Fruit fly (Drosophila melanogaster) whole organism, embryonic: ENCODE data around the gene Dhod.

ENCODE experiments used
- CG13296 ChIP-seq: fragments of 200-800 bp; sonication (Bioruptor generic); optimal IDR thresholded peaks from 3 replicates; lab custom pipeline; 2018; ENCODE audit warnings: missing biosample characterization, mild to moderate bottlenecking, missing genetic modification characterization
- CG4282 ChIP-seq: fragments of 200-800 bp; sonication (Bioruptor generic); optimal IDR thresholded peaks from 2 replicates; lab custom pipeline; 2016; ENCODE audit warnings: missing biosample characterization, missing genetic modification characterization
- Hr39 ChIP-seq: fragments of >200 bp; optimal IDR thresholded peaks from 2 replicates; lab custom pipeline; 2017
- crol ChIP-seq: fragments of 200-800 bp; sonication (Bioruptor generic); IDR thresholded peaks from 2 replicates; pipeline ENCODE4 v1.3.6; 2022; ENCODE audit warnings: missing biosample characterization, missing genetic modification characterization
- pan ChIP-seq, 4 experiments: fragments of >200 bp in 3 of 4; fragments of 200-800 bp in 1 of 4; sonication (Bioruptor generic) in 1 of 4; optimal IDR thresholded peaks in 3 of 4; IDR thresholded peaks in 1 of 4; 2 replicates each; pipeline versions ENCODE4 v1.3.6 to Lab custom; 2017 to 2022; ENCODE audit warnings: missing biosample characterization in 2 of 4, missing genetic modification characterization in 2 of 4, mixed read lengths in 1 of 4
- stc ChIP-seq: fragments of 200-800 bp; sonication (Bioruptor generic); IDR thresholded peaks from 2 replicates; pipeline ENCODE4 v1.3.6; 2022; ENCODE audit warnings: missing biosample characterization, missing genetic modification characterization
- vfl ChIP-seq: fragments of 200-800 bp; sonication (Bioruptor generic); optimal IDR thresholded peaks from 2 replicates; lab custom pipeline; 2016; ENCODE audit warnings: missing biosample characterization, missing genetic modification characterization
- vnd ChIP-seq: fragments of 200-800 bp; sonication (Bioruptor generic); IDR thresholded peaks from 3 replicates; pipeline ENCODE4 v1.3.6; 2022; ENCODE audit warnings: missing biosample characterization, missing genetic modification characterization; ENCODE audit not compliant: partially characterized antibody

dm6 chr3R:8642376-8642966 lies 10.2 kb downstream of the Dhod start:
- TF ChIP-seq CG4282 (GFP tag; lab: Kevin White, UChicago) (no peak), crol (peak; percentile 76), stc (GFP tag; lab: Robert Waterston, UW) (no peak), vnd (GFP tag; lab: Robert Waterston, UW) (peak; percentile 31; the same call in 1 of the 3 replicates), CG13296 (no peak), Hr39 (lab: Kevin White, UChicago) (no peak), vfl (GFP tag; lab: Kevin White, UChicago) (no peak), pan (optimal IDR thresholded peaks at IDR 0.05; lab: Kevin White, UChicago) (no peak), pan (GFP tag; optimal IDR thresholded peaks at IDR 0.05 in 1 of 2, IDR thresholded peaks at IDR 0.05 in 1 of 2) (no peak)
